Worm (Caenorhabditis elegans) whole organism, young adult: ENCODE results near the gene atat-2.

ENCODE experiments used
- B0336.3 ChIP-seq: fragments of 200-800 bp; sonication (Bioruptor generic); IDR thresholded peaks from 2 replicates; pipeline ENCODE4 v1.3.6; 2022; ENCODE audit warnings: missing genetic modification characterization, missing compliant biosample characterization
- D2030.7 ChIP-seq: fragments of 200-800 bp; sonication (Bioruptor generic); IDR thresholded peaks from 2 replicates; pipeline ENCODE4 v1.3.6; 2022; ENCODE audit warnings: missing genetic modification reagents, missing genetic modification characterization, missing compliant biosample characterization
- F39B2.1 ChIP-seq: fragments of 200-800 bp; sonication (Bioruptor generic); IDR thresholded peaks from 2 replicates; pipeline ENCODE4 v1.3.6; 2022; ENCODE audit warnings: missing genetic modification reagents, missing genetic modification characterization, missing compliant biosample characterization
- F52B5.7 ChIP-seq: sonication (generic microtip); optimal IDR thresholded peaks from 2 replicates; lab custom pipeline; 2016; ENCODE audit warnings: mild to moderate bottlenecking, missing genetic modification characterization, missing compliant biosample characterization
- F57C9.4 ChIP-seq: sonication (generic microtip); optimal IDR thresholded peaks from 2 replicates; lab custom pipeline; 2017; ENCODE audit warnings: mild to moderate bottlenecking, missing genetic modification characterization, missing compliant biosample characterization
- Y53F4B.3 ChIP-seq: fragments of 200-800 bp; sonication (Bioruptor generic); IDR thresholded peaks from 2 replicates; pipeline ENCODE4 v1.3.6; 2022; ENCODE audit warnings: missing genetic modification reagents, missing genetic modification characterization, missing compliant biosample characterization
- Y53G8AR.9 ChIP-seq: fragments of 200-800 bp; sonication (Bioruptor generic); conservative IDR thresholded peaks from 2 replicates; pipeline ENCODE4 v1.3.6; 2022; ENCODE audit warnings: missing genetic modification reagents, missing genetic modification characterization, missing compliant biosample characterization
- Y56A3A.18 ChIP-seq: fragments of 200-800 bp; sonication (Bioruptor generic); IDR thresholded peaks from 2 replicates; pipeline ENCODE4 v1.3.6; 2022; ENCODE audit warnings: missing genetic modification reagents, missing genetic modification characterization, missing compliant biosample characterization
- Y95B8A.8 ChIP-seq: fragments of 200-800 bp; sonication (Bioruptor generic); IDR thresholded peaks from 2 replicates; pipeline ENCODE4 v1.3.6; 2022; ENCODE audit warnings: missing genetic modification reagents, missing genetic modification characterization, missing compliant biosample characterization
- aptf-3 ChIP-seq: fragments of 200-800 bp; sonication (Bioruptor generic); IDR thresholded peaks from 2 replicates; pipeline ENCODE4 v1.3.6; 2022; ENCODE audit warnings: missing genetic modification characterization, missing compliant biosample characterization
- attf-3 ChIP-seq: fragments of 200-800 bp; sonication (Bioruptor generic); conservative IDR thresholded peaks from 2 replicates; pipeline ENCODE4 v1.3.6; 2022; ENCODE audit warnings: missing genetic modification reagents, missing genetic modification characterization, missing compliant biosample characterization
- attf-6 ChIP-seq: fragments of 200-800 bp; sonication (Bioruptor generic); IDR thresholded peaks from 2 replicates; pipeline ENCODE4 v1.3.6; 2022; ENCODE audit warnings: missing genetic modification reagents, missing genetic modification characterization, missing compliant biosample characterization
- bed-2 ChIP-seq: fragments of 200-800 bp; sonication (Bioruptor generic); IDR thresholded peaks from 2 replicates; pipeline ENCODE4 v1.3.6; 2022; ENCODE audit warnings: missing genetic modification reagents, missing genetic modification characterization, missing compliant biosample characterization
- ccch-3 ChIP-seq: fragments of 200-800 bp; sonication (Bioruptor generic); optimal IDR thresholded peaks from 2 replicates; lab custom pipeline; 2018; ENCODE audit warnings: mild to moderate bottlenecking, missing genetic modification characterization, missing compliant biosample characterization
- ceh-100 ChIP-seq: fragments of 200-800 bp; sonication (Bioruptor generic); IDR thresholded peaks from 2 replicates; pipeline ENCODE4 v1.3.6; 2022; ENCODE audit warnings: missing genetic modification reagents, missing genetic modification characterization, missing compliant biosample characterization
- hlh-12 ChIP-seq: sonication (generic microtip); optimal IDR thresholded peaks from 2 replicates; lab custom pipeline; 2016; ENCODE audit warnings: missing genetic modification characterization, missing compliant biosample characterization
- let-526 ChIP-seq: fragments of 200-800 bp; sonication (Bioruptor generic); IDR thresholded peaks from 2 replicates; pipeline ENCODE4 v1.3.6; 2022; ENCODE audit warnings: missing genetic modification reagents, missing genetic modification characterization, missing compliant biosample characterization
- lsl-1 ChIP-seq: fragments of 200-800 bp; sonication (Bioruptor generic); optimal IDR thresholded peaks from 2 replicates; lab custom pipeline; 2018; ENCODE audit warnings: mild to moderate bottlenecking, missing genetic modification characterization, moderate library complexity, missing compliant biosample characterization
- madf-8 ChIP-seq: fragments of 200-800 bp; sonication (Bioruptor generic); conservative IDR thresholded peaks from 2 replicates; pipeline ENCODE4 v1.3.6; 2022; ENCODE audit warnings: missing genetic modification reagents, missing genetic modification characterization, missing compliant biosample characterization
- nfya-2 ChIP-seq: fragments of 200-800 bp; sonication (Bioruptor generic); IDR thresholded peaks from 2 replicates; pipeline ENCODE4 v1.3.6; 2022; ENCODE audit warnings: missing genetic modification reagents, missing genetic modification characterization, missing compliant biosample characterization
- nfyb-1 ChIP-seq: fragments of 200-800 bp; sonication (Bioruptor generic); IDR thresholded peaks from 2 replicates; pipeline ENCODE4 v1.3.6; 2022; ENCODE audit warnings: missing genetic modification reagents, missing genetic modification characterization, missing compliant biosample characterization
- nhr-80 ChIP-seq: sonication (generic microtip); optimal IDR thresholded peaks from 2 replicates; lab custom pipeline; 2016; ENCODE audit warnings: missing genetic modification characterization, missing compliant biosample characterization
- pha-4 ChIP-seq: fragments of 150-350 bp; sonication (generic microtip); optimal IDR thresholded peaks from 2 replicates; lab custom pipeline; 2014; ENCODE audit warnings: missing biosample characterization, missing genetic modification reagents, missing genetic modification characterization
- rpc-1 ChIP-seq, 2 experiments: fragments of 150-350 bp in 1 of 2; sonication (generic microtip) in 1 of 2; optimal IDR thresholded peaks; 2 replicates each; lab custom pipeline; 2014 to 2018; ENCODE audit warnings: missing biosample characterization in 1 of 2, missing genetic modification characterization in 1 of 2, missing genetic modification reagents in 1 of 2, missing genotype in 1 of 2
- snpc-1.1 ChIP-seq: sonication (generic microtip); optimal IDR thresholded peaks from 2 replicates; lab custom pipeline; 2017; ENCODE audit warnings: missing genetic modification characterization, mild to moderate bottlenecking, missing compliant biosample characterization, antibody characterized with exemption, moderate library complexity, missing genotype, missing genetic modification reagents; ENCODE audit not compliant: insufficient read depth
- snpc-4 ChIP-seq, 5 experiments: fragments of 150-350 bp in 1 of 5; sonication (generic microtip) in 4 of 5; optimal IDR thresholded peaks; 2 replicates each; lab custom pipeline; 2014 to 2018; ENCODE audit warnings: missing genetic modification characterization in 5 of 5, missing biosample characterization in 3 of 5, antibody characterized with exemption in 2 of 5, mild to moderate bottlenecking in 2 of 5, missing compliant biosample characterization in 2 of 5, missing genotype in 2 of 5, moderate library complexity in 2 of 5, missing genetic modification reagents in 1 of 5
- somi-1 ChIP-seq: fragments of 200-800 bp; sonication (Bioruptor generic); optimal IDR thresholded peaks from 2 replicates; lab custom pipeline; 2018; ENCODE audit warnings: mild to moderate bottlenecking, missing genetic modification characterization, missing compliant biosample characterization
- sptf-2 ChIP-seq: fragments of 200-800 bp; sonication (Bioruptor generic); optimal IDR thresholded peaks from 2 replicates; lab custom pipeline; 2018; ENCODE audit warnings: mild to moderate bottlenecking, missing genetic modification characterization, missing compliant biosample characterization
- unc-130 ChIP-seq: sonication (generic microtip); optimal IDR thresholded peaks from 2 replicates; lab custom pipeline; 2016; ENCODE audit warnings: missing genetic modification reagents, missing genetic modification characterization, missing compliant biosample characterization
- unc-62 ChIP-seq: fragments of 150-350 bp; optimal IDR thresholded peaks from 2 replicates; lab custom pipeline; 2014; ENCODE audit warnings: missing biosample characterization, missing genetic modification reagents, missing genetic modification characterization
- xnd-1 ChIP-seq: sonication (generic microtip); optimal IDR thresholded peaks from 2 replicates; lab custom pipeline; 2016; ENCODE audit warnings: missing genotype, missing genetic modification reagents, missing genetic modification characterization, missing compliant biosample characterization
- zfh-2 ChIP-seq: fragments of 200-800 bp; sonication (Bioruptor generic); conservative IDR thresholded peaks from 2 replicates; pipeline ENCODE4 v1.3.6; 2022; ENCODE audit warnings: missing genetic modification reagents, missing genetic modification characterization, missing compliant biosample characterization

atat-2 gene

DNA sequence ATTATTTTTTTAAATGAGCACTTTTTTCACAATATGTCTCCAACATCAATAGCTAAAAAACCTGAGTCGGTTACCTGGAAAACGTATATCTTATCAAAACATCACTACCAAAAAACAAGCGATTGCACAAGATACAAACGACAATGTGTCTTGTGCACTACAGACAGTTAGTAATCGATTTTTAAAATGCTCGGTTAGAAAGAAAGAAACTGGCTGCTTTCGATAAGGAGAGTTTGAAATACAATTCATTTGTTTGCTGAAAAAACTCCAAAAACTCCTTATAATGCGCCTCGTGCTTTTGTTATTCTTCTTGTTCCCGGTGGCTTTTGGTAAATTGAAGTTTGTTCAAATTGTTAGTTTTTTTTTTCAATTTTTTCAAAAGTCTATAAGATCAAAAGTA lies 19.7 kb upstream of the atat-2 start, which contains the start of gene acp-5:
TSS of gene acp-5 (plus strand) at position 261 of the 400 bp plus-strand sequence.
- no peak for TF ChIP-seq aptf-3 (GFP tag; lab: Robert Waterston, UW)
- no peak for TF ChIP-seq nfyb-1 (GFP tag; lab: Robert Waterston, UW)
- no peak for TF ChIP-seq Y56A3A.18 (GFP tag; lab: Robert Waterston, UW)
- TF ChIP-seq nhr-80 = peak; percentile 40
- no peak for TF ChIP-seq F57C9.4 (tag; lab: Kevin White, UChicago)
- no peak for TF ChIP-seq zfh-2 (GFP tag; lab: Robert Waterston, UW)

DNA sequence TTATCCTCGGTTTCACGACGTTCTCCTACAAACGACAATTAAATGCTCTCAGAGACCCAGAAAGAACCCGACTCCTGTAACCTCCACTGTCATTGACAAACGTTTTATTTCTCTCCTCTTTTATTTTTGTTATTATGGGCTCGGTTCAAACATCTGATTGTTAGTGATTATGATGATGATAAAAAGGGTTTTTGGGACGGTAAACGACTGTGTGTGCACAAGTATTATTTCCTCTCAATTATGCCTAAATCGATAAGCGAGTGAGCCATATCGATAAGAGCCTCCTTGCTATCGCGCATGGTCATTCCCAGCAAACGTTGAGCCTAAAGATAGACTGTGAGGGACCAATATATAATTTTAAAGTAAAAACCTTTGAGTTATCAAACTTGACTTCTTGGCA lies 17.1 kb upstream of the atat-2 start:
- TF ChIP-seq Y53G8AR.9 (GFP tag; lab: Robert Waterston, UW) = no peak
- peak; percentile 19 for TF ChIP-seq nhr-80

DNA sequence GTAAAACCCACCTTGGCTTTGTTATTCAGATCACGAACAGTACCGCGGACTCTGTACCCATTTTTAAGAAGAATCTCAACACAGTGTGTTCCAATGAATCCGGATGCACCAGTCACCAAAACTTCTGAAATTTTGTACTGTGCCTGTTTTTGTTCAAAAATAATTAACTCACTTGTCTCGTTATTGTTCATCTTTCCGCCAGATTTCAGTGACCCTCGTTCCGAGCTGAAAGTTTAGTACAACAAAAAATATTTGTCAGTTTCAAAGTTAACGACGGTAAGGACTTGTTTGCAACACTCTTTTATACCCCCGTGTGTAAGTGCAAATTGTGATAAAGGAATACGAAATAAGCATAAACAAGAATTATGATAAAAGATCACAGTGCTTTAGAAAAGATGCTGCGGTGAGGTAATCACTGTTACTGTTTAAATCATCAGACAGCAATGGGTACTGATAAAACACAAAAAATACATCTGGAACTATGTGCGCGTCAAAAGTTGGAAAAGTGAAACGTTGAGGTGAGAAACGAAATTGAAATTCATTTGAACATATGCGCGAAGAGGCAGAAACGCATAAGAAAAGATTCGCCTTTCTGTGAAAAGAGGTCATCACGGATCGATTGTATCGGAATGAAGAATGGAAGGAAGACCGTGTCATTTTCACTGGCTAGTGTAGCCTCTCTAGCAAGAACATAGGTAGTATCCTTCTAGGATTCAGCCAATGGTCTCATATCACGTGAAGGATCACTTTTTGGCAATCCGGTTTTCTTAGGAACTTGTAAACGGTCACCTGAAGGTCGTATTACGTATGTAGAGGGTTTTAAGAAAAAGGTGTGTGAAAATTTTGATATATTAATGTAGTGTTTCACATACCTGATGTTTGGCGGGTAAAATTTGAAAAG lies 14.1 kb upstream of the atat-2 start, which contains the start of gene F13D11.4:
TSS of gene F13D11.4 (minus strand) at position 225 of the 901 bp plus-strand sequence.
- TF ChIP-seq let-526 (GFP tag; lab: Robert Waterston, UW) (no peak), nhr-80 (peak; percentile 30)
- TF ChIP-seq, all 124 proteins: peak for 1

DNA sequence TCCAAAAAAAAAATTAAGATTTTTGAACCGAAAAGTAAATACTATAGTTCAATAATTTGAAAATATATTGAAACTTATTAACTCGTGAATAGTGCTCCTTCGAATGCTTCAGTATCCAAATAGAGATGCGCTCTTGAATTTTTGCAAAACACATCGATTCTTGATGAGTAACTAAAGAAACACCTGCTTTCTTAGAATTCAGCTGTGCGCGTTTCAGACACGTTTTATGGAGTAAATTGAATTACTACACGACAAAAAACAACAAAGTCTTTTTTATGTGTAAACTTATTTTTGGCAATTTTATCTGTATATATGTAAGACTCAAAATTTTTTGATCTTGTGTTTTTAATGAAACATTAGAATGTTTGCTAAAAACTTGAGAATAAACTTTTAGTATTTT lies 12.4 kb upstream of the atat-2 start:
- TF ChIP-seq bed-2 (GFP tag; lab: Robert Waterston, UW) (no peak), pha-4 (tag; lab: Kevin White, UChicago) (no peak), Y95B8A.8 (no peak), sptf-2 (GFP tag; lab: Kevin White, UChicago) (no peak), F39B2.1 (GFP tag; lab: Robert Waterston, UW) (no peak), nfya-2 (no peak), ccch-3 (GFP tag; lab: Kevin White, UChicago) (no peak), unc-62 (GFP tag; lab: Kevin White, UChicago) (no peak), B0336.3 (GFP tag; lab: Robert Waterston, UW) (no peak)
- TF ChIP-seq, all 124 proteins: peak for 0

DNA sequence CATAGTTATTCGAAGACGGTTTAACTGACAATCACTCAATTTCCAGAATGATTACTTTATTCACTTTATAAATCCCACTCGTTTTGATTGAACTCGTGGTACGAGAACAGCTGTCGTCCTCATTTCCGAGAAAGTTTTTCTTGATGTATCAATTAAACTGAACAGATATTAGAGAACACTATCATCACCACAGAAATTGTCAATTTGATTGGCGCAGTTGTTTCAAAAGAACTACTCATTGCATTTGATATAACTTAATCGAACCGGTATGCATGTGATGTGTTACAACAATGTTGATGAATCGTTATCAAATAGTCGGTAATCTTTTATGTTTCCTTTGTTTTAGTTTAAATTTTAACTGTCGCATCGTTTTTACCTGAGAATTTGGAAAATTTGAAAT lies 11.9 kb upstream of the atat-2 start:
- TF ChIP-seq lsl-1 (GFP tag; lab: Kevin White, UChicago) (no peak), snpc-1.1 (tag; lab: Kevin White, UChicago) (no peak), xnd-1 (no peak), ccch-3 (GFP tag; lab: Kevin White, UChicago) (no peak), ceh-100 (GFP tag; lab: Robert Waterston, UW) (no peak), snpc-4 (GFP tag; optimal IDR thresholded peaks at IDR 0.05; lab: Kevin White, UChicago) (no peak), snpc-4 (tag; optimal IDR thresholded peaks at IDR 0.05; lab: Kevin White, UChicago) (no peak), unc-130 (GFP tag; lab: Kevin White, UChicago) (no peak), somi-1 (GFP tag; lab: Kevin White, UChicago) (no peak), F52B5.7 (tag; lab: Kevin White, UChicago) (no peak), Y53F4B.3 (no peak), rpc-1 (optimal IDR thresholded peaks at IDR 0.05; lab: Kevin White, UChicago) (no peak), rpc-1 (tag; optimal IDR thresholded peaks at IDR 0.05; lab: Kevin White, UChicago) (no peak)
- TF ChIP-seq, all 124 proteins: peak for 0

DNA sequence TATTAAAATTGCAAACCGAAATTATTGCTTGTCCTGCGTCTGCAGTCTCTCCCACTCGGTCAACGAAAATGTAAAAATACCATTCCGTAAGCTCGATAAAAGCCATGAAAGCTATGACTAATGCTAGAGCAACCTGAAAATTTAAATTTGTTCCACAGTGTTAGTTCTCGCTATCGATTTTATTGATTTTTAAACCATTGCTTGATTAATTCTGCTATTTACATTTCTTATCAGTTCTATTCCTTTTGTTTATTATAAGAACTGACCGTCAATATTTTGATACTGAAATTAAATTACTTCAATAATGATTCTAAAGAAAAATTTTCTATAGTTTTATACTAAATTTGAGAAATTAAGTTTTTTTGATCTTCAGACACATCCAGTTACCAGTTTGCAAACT lies 9.8 kb upstream of the atat-2 start:
- TF ChIP-seq hlh-12 (tag; lab: Kevin White, UChicago) = no peak
- TF ChIP-seq D2030.7 (GFP tag; lab: Robert Waterston, UW) = no peak
- no peak for TF ChIP-seq attf-6 (GFP tag; lab: Robert Waterston, UW)
- no peak for TF ChIP-seq madf-8 (GFP tag; lab: Robert Waterston, UW)
- TF ChIP-seq unc-130 (GFP tag; lab: Kevin White, UChicago) = no peak
- TF ChIP-seq attf-3 = no peak
